Worm (Caenorhabditis elegans): Measurements from ENCODE around the gene rbr-2.

Gene rbr-2

DNA sequence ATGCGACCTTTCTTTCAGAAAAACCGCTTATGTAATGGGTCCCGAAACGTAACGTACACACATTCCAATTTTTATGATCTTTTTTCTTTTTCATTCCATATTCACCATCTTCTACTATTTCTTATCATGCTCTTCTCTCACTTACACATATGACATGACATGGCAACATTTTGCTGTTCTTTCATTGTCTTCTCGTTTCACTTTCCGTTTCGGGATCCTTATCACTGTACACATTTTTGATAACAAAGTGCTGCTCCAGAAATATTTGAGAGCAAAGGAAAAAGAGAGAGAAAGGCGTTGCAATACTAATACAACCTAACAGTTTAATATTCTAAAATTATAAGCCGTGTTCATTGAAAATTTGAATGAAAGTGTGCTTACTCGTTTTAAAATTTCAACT is 50.5 kb downstream of the rbr-2 start (continued):
- TF ChIP-seq daf-12 (tag; optimal IDR thresholded peaks at IDR 0.05) (no peak), sdz-12 (GFP tag; optimal IDR thresholded peaks at IDR 0.05) (no peak), zag-1 (tag; optimal IDR thresholded peaks at IDR 0.05) (no peak), spr-3 (GFP tag; optimal IDR thresholded peaks at IDR 0.05) (no peak), lin-39 (tag; optimal IDR thresholded peaks at IDR 0.05) (no peak), nhr-48 (tag; optimal IDR thresholded peaks at IDR 0.05) (peak; percentile 2), lin-13 (GFP tag; optimal IDR thresholded peaks at IDR 0.05) (no peak), F44E2.7 (GFP tag; IDR thresholded peaks at IDR 0.05) (no peak), nhr-111 (GFP tag; optimal IDR thresholded peaks at IDR 0.05) (no peak), nhr-41 (GFP tag; IDR thresholded peaks at IDR 0.05) (0 out of 2 replicates have a peak, but pooled peaks have one; percentile 37), duxl-1 (tag; optimal IDR thresholded peaks at IDR 0.05; ENCODE audit: poor library complexity) (no peak), mdl-1 (tag; optimal IDR thresholded peaks at IDR 0.05) (no peak), snpc-4 (tag; optimal IDR thresholded peaks at IDR 0.05) (no peak), hif-1 (tag; optimal IDR thresholded peaks at IDR 0.05) (no peak), F10B5.3 (tag; optimal IDR thresholded peaks at IDR 0.05) (no peak), ceh-62 (tag; optimal IDR thresholded peaks at IDR 0.05) (no peak), ceh-20 (GFP tag; IDR thresholded peaks at IDR 0.05) (no peak), pqm-1 (tag; optimal IDR thresholded peaks at IDR 0.05) (peak; percentile 99), nhr-102 (tag; optimal IDR thresholded peaks at IDR 0.05) (no peak), dmd-6 (GFP tag; IDR thresholded peaks at IDR 0.05) (peak; percentile 89), gei-8 (GFP tag; optimal IDR thresholded peaks at IDR 0.05) (no peak), F26F4.8 (GFP tag; conservative IDR thresholded peaks at IDR 0.05) (no peak), lin-1 (GFP tag; IDR thresholded peaks at IDR 0.05) (0 out of 2 replicates have a peak, but pooled peaks have one; percentile 37), ama-1 (optimal IDR thresholded peaks at IDR 0.05) (no peak), nhr-11 (tag; optimal IDR thresholded peaks at IDR 0.05) (no peak), daf-16 (GFP tag; optimal IDR thresholded peaks at IDR 0.05) (no peak), daf-16 (tag; optimal IDR thresholded peaks at IDR 0.05) (peak; percentile 50), unc-62 (GFP tag; optimal IDR thresholded peaks at IDR 0.05 in 1 of 2) (peak in 1 of 2 experiments; percentile 44), unc-62 (tag; optimal IDR thresholded peaks at IDR 0.05) (no peak), Y5F2A.4 (GFP tag; optimal IDR thresholded peaks at IDR 0.05) (no peak), rbr-2 (tag; optimal IDR thresholded peaks at IDR 0.05) (no peak), lin-15B (tag; optimal IDR thresholded peaks at IDR 0.05) (no peak), ctbp-1 (GFP tag; IDR thresholded peaks at IDR 0.05) (no peak), mdt-29 (GFP tag; IDR thresholded peaks at IDR 0.05) (no peak), jun-1 (tag; optimal IDR thresholded peaks at IDR 0.05) (no peak), pha-4 (GFP tag; IDR thresholded peaks at IDR 0.05) (no peak), pha-4 (tag; optimal IDR thresholded peaks at IDR 0.05) (no peak), nhr-28 (tag; optimal IDR thresholded peaks at IDR 0.05) (peak; percentile 90), arid-1 (GFP tag; conservative IDR thresholded peaks at IDR 0.05) (no peak), mep-1 (tag; optimal IDR thresholded peaks at IDR 0.05) (peak; percentile 12), dmd-9 (GFP tag; IDR thresholded peaks at IDR 0.05) (no peak), tra-1 (GFP tag; IDR thresholded peaks at IDR 0.05) (peak; percentile 59; the same call in 1 of the 2 replicates), skn-1 (tag; optimal IDR thresholded peaks at IDR 0.05) (no peak), daf-19 (GFP tag; conservative IDR thresholded peaks at IDR 0.05) (no peak), Y105C5A.15 (GFP tag; IDR thresholded peaks at IDR 0.05) (no peak), zip-2 (tag; optimal IDR thresholded peaks at IDR 0.05) (no peak)

Data from whole organism, L4 larva.